Fruit fly (Drosophila melanogaster) ovary, adult (tissue): ENCODE results near the gene Pka-C3.

Experiments used
- CG17801 ChIP-seq: fragments of 200-800 bp; optimal IDR thresholded peaks from 2 replicates; lab custom pipeline; 2019; ENCODE audit warnings: missing biosample characterization, mild to moderate bottlenecking, missing genetic modification characterization, moderate library complexity; ENCODE audit not compliant: partially characterized antibody

Pka-C3 gene

dm6 chr3L:15954784-15955427 lies at the start of gene Pka-C3, which contains the start of gene GXIVsPLA2:
Gene Pka-C3 (minus strand): TSS chr3L:15954797.
Gene GXIVsPLA2 (plus strand): TSS chr3L:15955096.
- no peak for TF ChIP-seq CG17801 (GFP tag; lab: Kevin White, UChicago)

dm6 chr3L:16002116-16002716 lies 47.6 kb upstream of the Pka-C3 start:
- peak; percentile 25 for TF ChIP-seq CG17801 (GFP tag; lab: Kevin White, UChicago)

dm6 chr3L:16001164-16001679 lies 46.6 kb upstream of the Pka-C3 start:
- TF ChIP-seq CG17801 (GFP tag; lab: Kevin White, UChicago): peak; percentile 56

dm6 chr3L:15999358-16000005 lies 44.9 kb upstream of the Pka-C3 start:
- TF ChIP-seq CG17801 (GFP tag; lab: Kevin White, UChicago): no peak

dm6 chr3L:15998217-15998616 lies 43.6 kb upstream of the Pka-C3 start:
- TF ChIP-seq CG17801 (GFP tag; lab: Kevin White, UChicago): no peak

- no peak for TF ChIP-seq CG17801 (GFP tag; lab: Kevin White, UChicago)
Measured at dm6 chr3L:15996019-15996418, 41.4 kb upstream of the Pka-C3 start.

- peak; percentile 37 for TF ChIP-seq CG17801 (GFP tag; lab: Kevin White, UChicago)
Measured at dm6 chr3L:15988039-15988546, 33.5 kb upstream of the Pka-C3 start, which contains the start of gene Hip14. Gene Hip14 (plus strand): TSS chr3L:15988236.

- no peak for TF ChIP-seq CG17801 (GFP tag; lab: Kevin White, UChicago)
Measured at dm6 chr3L:15987635-15988034, 33.0 kb upstream of the Pka-C3 start, which contains the start of gene PolD1. Gene PolD1 (minus strand): TSS chr3L:15987815.

dm6 chr3L:15982783-15983432 lies 28.3 kb upstream of the Pka-C3 start, which contains the start of the genes brm and Arl1:
Gene brm (minus strand): TSS chr3L:15982869.
Gene Arl1 (plus strand): TSS chr3L:15983135.
- peak; percentile 99 for TF ChIP-seq CG17801 (GFP tag; lab: Kevin White, UChicago)

dm6 chr3L:15982148-15982547 lies 27.6 kb upstream of the Pka-C3 start:
- no peak for TF ChIP-seq CG17801 (GFP tag; lab: Kevin White, UChicago)

- TF ChIP-seq CG17801 (GFP tag; lab: Kevin White, UChicago): no peak
Measured at dm6 chr3L:15981403-15981802, 26.8 kb upstream of the Pka-C3 start.

- TF ChIP-seq CG17801 (GFP tag; lab: Kevin White, UChicago): no peak
Measured at dm6 chr3L:15979912-15980311, 25.3 kb upstream of the Pka-C3 start, which contains the start of gene CG17027. Gene CG17027 (plus strand): TSS chr3L:15980100.

- TF ChIP-seq CG17801 (GFP tag; lab: Kevin White, UChicago): no peak
Measured at dm6 chr3L:15979240-15979639, 24.6 kb upstream of the Pka-C3 start.

- TF ChIP-seq CG17801 (GFP tag; lab: Kevin White, UChicago): no peak
Measured at dm6 chr3L:15978224-15978623, 23.6 kb upstream of the Pka-C3 start, which contains the start of gene CG17028. Gene CG17028 (plus strand): TSS chr3L:15978524.
